Fruit fly (Drosophila melanogaster): ENCODE measurements around the gene norpA.
A peak's percentile ranks its signal among the peaks of the same experiment; 100 is the strongest.

norpA gene

DNA sequence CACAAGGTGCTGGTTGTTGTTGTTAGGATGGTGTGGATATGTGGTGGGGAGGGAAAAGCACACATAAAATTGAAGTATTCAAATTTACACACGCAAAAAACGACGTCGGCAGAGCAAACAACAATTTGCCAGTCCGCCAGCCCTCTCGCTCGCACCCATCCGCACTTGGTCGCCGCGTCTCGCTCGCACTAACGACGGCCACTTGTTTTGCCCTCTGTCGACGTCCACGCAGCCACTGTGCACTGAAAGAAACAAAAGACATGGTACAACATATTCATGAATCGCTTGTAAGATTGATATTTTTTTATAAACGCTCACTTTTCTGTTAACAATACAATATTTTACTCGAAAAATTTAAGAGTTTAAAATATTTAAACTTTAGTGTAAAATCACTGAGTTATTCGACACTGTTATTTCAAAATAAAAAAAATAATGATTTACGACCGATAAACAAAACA lies 1.5 kb downstream of the norpA start (continued):
- TF ChIP-seq Eip75B (GFP tag; optimal IDR thresholded peaks at IDR 0.05) = peak; percentile 70
- TF ChIP-seq CG6276 (GFP tag; optimal IDR thresholded peaks at IDR 0.05) = peak; percentile 63
- peak; percentile 71 for TF ChIP-seq achi (GFP tag; optimal IDR thresholded peaks at IDR 0.05)
- peak; percentile 52 for TF ChIP-seq CG11902 (GFP tag; optimal IDR thresholded peaks at IDR 0.05)
- peak; percentile 13 for TF ChIP-seq CG6854 (GFP tag; optimal IDR thresholded peaks at IDR 0.05)
- peak; percentile 68 for TF ChIP-seq Ets21C (GFP tag; optimal IDR thresholded peaks at IDR 0.05)
- peak; percentile 77 for TF ChIP-seq cyc (GFP tag; optimal IDR thresholded peaks at IDR 0.05)
- peak; percentile 38 for TF ChIP-seq dsx (GFP tag; optimal IDR thresholded peaks at IDR 0.05; ENCODE audit: poor library complexity, severe bottlenecking)
- TF ChIP-seq Met (GFP tag; optimal IDR thresholded peaks at IDR 0.05) = peak; percentile 77
- peak; percentile 11 to 17 for TF ChIP-seq ss (GFP tag; optimal IDR thresholded peaks at IDR 0.05)
- TF ChIP-seq CG9139 (GFP tag; optimal IDR thresholded peaks at IDR 0.05) = no peak
- peak; percentile 74 for TF ChIP-seq CG4318 (GFP tag; optimal IDR thresholded peaks at IDR 0.05)

DNA sequence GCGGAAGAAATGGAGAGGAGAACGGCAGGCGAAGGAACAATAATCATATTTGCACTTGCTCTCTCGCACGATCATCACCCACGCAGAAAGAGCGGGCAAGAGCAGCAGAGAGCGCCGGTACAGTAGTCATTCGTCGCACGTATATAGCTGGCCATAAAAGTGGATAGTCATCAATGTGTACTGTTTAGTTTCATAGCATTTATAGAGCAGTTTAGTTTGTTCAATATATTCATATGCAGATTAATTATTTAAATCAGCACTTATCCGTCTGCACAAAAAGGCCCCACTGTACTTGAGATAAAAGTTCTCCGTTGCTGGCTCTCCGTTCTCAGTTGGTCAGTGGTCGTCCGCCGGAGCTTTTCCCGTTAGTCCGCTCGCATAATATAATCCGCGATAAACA lies 2.4 kb downstream of the norpA start:
- peak; percentile 99 for TF ChIP-seq Smox (GFP tag; optimal IDR thresholded peaks at IDR 0.05)
- peak; percentile 98 for TF ChIP-seq Lpt (GFP tag; optimal IDR thresholded peaks at IDR 0.05)
- TF ChIP-seq CG8319 (GFP tag; optimal IDR thresholded peaks at IDR 0.05) = peak; percentile 99
- TF ChIP-seq acj6 (GFP tag; optimal IDR thresholded peaks at IDR 0.05) = peak; percentile 99
- peak; percentile 99 for TF ChIP-seq esn (GFP tag; optimal IDR thresholded peaks at IDR 0.05)
- peak; percentile 95 for TF ChIP-seq spab (GFP tag; optimal IDR thresholded peaks at IDR 0.05)
- peak; percentile 93 for TF ChIP-seq Hr38 (GFP tag; optimal IDR thresholded peaks at IDR 0.05)
- peak; percentile 99 for TF ChIP-seq CG11294 (GFP tag; IDR thresholded peaks at IDR 0.05)
- TF ChIP-seq CG1621 (tag; optimal IDR thresholded peaks at IDR 0.05) = peak; percentile 97
- TF ChIP-seq CG8632 (GFP tag; optimal IDR thresholded peaks at IDR 0.05) = peak; percentile 99
- TF ChIP-seq CG6808 (GFP tag; optimal IDR thresholded peaks at IDR 0.05) = peak; percentile 94
- peak; percentile 99 for TF ChIP-seq CG34406 (GFP tag; optimal IDR thresholded peaks at IDR 0.05)
- TF ChIP-seq CG16779 (tag; optimal IDR thresholded peaks at IDR 0.05) = peak; percentile 96
- peak; percentile 99 for TF ChIP-seq Met (GFP tag; optimal IDR thresholded peaks at IDR 0.05)
- TF ChIP-seq vri (GFP tag; optimal IDR thresholded peaks at IDR 0.05) = peak; percentile 98
- TF ChIP-seq Gug (GFP tag; IDR thresholded peaks at IDR 0.05) = peak; percentile 99
- peak; percentile 99 for TF ChIP-seq Eip78C (GFP tag)
- TF ChIP-seq ss (GFP tag; optimal IDR thresholded peaks at IDR 0.05) = peak; percentile 92 to 98
- peak; percentile 97 for TF ChIP-seq CG4318 (GFP tag; optimal IDR thresholded peaks at IDR 0.05)
- TF ChIP-seq CG11902 (GFP tag; optimal IDR thresholded peaks at IDR 0.05) = peak; percentile 99
- TF ChIP-seq CG9139 (GFP tag; optimal IDR thresholded peaks at IDR 0.05) = peak; percentile 94
- TF ChIP-seq achi (GFP tag; optimal IDR thresholded peaks at IDR 0.05) = peak; percentile 98
- TF ChIP-seq dsx (GFP tag; optimal IDR thresholded peaks at IDR 0.05; ENCODE audit: poor library complexity, severe bottlenecking) = peak; percentile 94
- peak; percentile 99 for TF ChIP-seq Eip75B (GFP tag; optimal IDR thresholded peaks at IDR 0.05)
- TF ChIP-seq cyc (GFP tag; optimal IDR thresholded peaks at IDR 0.05) = peak; percentile 100
- TF ChIP-seq Sox14 (GFP tag; optimal IDR thresholded peaks at IDR 0.05) = peak; percentile 99
- peak; percentile 98 for TF ChIP-seq CG11762 (GFP tag; optimal IDR thresholded peaks at IDR 0.05; ENCODE audit: insufficient read depth)
- peak; percentile 99 for TF ChIP-seq CG8119 (GFP tag; IDR thresholded peaks at IDR 0.05)
- TF ChIP-seq net (GFP tag; optimal IDR thresholded peaks at IDR 0.05) = peak; percentile 97
- TF ChIP-seq svp (GFP tag) = peak; percentile 100
- peak; percentile 98 for TF ChIP-seq CG32006 (GFP tag; optimal IDR thresholded peaks at IDR 0.05)
- peak; percentile 98 for TF ChIP-seq Hr4 (GFP tag; optimal IDR thresholded peaks at IDR 0.05)
- TF ChIP-seq fd85E (GFP tag; optimal IDR thresholded peaks at IDR 0.05) = peak; percentile 94
- peak; percentile 99 for TF ChIP-seq lz (GFP tag; optimal IDR thresholded peaks at IDR 0.05)
- peak; percentile 99 for TF ChIP-seq pdm3 (GFP tag; optimal IDR thresholded peaks at IDR 0.05)
- TF ChIP-seq CG15336 (GFP tag; IDR thresholded peaks at IDR 0.05) = peak; percentile 99
- peak; percentile 99 for TF ChIP-seq topi (GFP tag; optimal IDR thresholded peaks at IDR 0.05)
- peak; percentile 100 for TF ChIP-seq CG31627 (GFP tag; optimal IDR thresholded peaks at IDR 0.05)
- TF ChIP-seq Ets96B (tag; optimal IDR thresholded peaks at IDR 0.05) = peak; percentile 97
- peak; percentile 99 for TF ChIP-seq CG6792 (GFP tag; optimal IDR thresholded peaks at IDR 0.05)
- peak; percentile 96 for TF ChIP-seq Blimp-1 (GFP tag; optimal IDR thresholded peaks at IDR 0.05)
- TF ChIP-seq CG10631 (GFP tag; optimal IDR thresholded peaks at IDR 0.05) = peak; percentile 99
- peak; percentile 87 for TF ChIP-seq fkh (GFP tag; optimal IDR thresholded peaks at IDR 0.05)
- TF ChIP-seq OdsH (GFP tag; optimal IDR thresholded peaks at IDR 0.05) = peak; percentile 99
- peak; percentile 98 for TF ChIP-seq CG7368 (GFP tag; optimal IDR thresholded peaks at IDR 0.05)

Data from whole organism, prepupa.